Worm (Caenorhabditis elegans): Measurements from ENCODE around the gene acdh-9.

ce11 chrII:869316-869715 is 20.9 kb upstream of the acdh-9 start:
- TF ChIP-seq flt-1 (GFP tag; IDR thresholded peaks at IDR 0.05) (no peak), klf-2 (GFP tag; conservative IDR thresholded peaks at IDR 0.05) (no peak), ztf-23 (GFP tag; IDR thresholded peaks at IDR 0.05) (no peak), T22C8.4 (GFP tag; IDR thresholded peaks at IDR 0.05) (no peak), cog-1 (tag; optimal IDR thresholded peaks at IDR 0.05) (no peak), med-1 (GFP tag; optimal IDR thresholded peaks at IDR 0.05; ENCODE audit: insufficient read depth) (no peak)
